Fruit fly (Drosophila melanogaster) whole organism, embryonic: ENCODE results near the gene REG.

Experiments
- Antp ChIP-seq: fragments of 200-800 bp; sonication (Bioruptor generic); optimal IDR thresholded peaks from 3 replicates; lab custom pipeline; 2016; ENCODE audit warnings: missing biosample characterization, missing genetic modification characterization
- Blimp-1 ChIP-seq: fragments of 200-800 bp; sonication (Bioruptor generic); optimal IDR thresholded peaks from 3 replicates; lab custom pipeline; 2018; ENCODE audit warnings: missing biosample characterization, missing genetic modification characterization, mild to moderate bottlenecking, moderate library complexity, missing genetic modification reagents
- C15 ChIP-seq: fragments of 200-800 bp; sonication (Bioruptor generic); IDR thresholded peaks from 3 replicates; pipeline ENCODE4 v1.3.6; 2022; ENCODE audit warnings: missing biosample characterization, missing genetic modification characterization
- CG11085 ChIP-seq: fragments of 200-800 bp; sonication (Bioruptor generic); IDR thresholded peaks from 2 replicates; pipeline ENCODE4 v1.3.6; 2022; ENCODE audit warnings: missing biosample characterization, missing genetic modification characterization
- CG11560 ChIP-seq: fragments of 200-800 bp; sonication (Bioruptor generic); IDR thresholded peaks from 3 replicates; pipeline ENCODE4 v1.3.6; 2022; ENCODE audit warnings: missing biosample characterization, missing genetic modification characterization
- CG12744 ChIP-seq: fragments of 200-800 bp; sonication (Bioruptor generic); optimal IDR thresholded peaks from 2 replicates; lab custom pipeline; 2016; ENCODE audit warnings: missing biosample characterization, missing genetic modification characterization
- CG13296 ChIP-seq: fragments of 200-800 bp; sonication (Bioruptor generic); optimal IDR thresholded peaks from 3 replicates; lab custom pipeline; 2018; ENCODE audit warnings: missing biosample characterization, mild to moderate bottlenecking, missing genetic modification characterization
- CG13424 ChIP-seq: fragments of 200-800 bp; sonication (Bioruptor generic); optimal IDR thresholded peaks from 2 replicates; lab custom pipeline; 2019; ENCODE audit warnings: missing biosample characterization, mild to moderate bottlenecking, missing genetic modification characterization, moderate library complexity
- CG13624 ChIP-seq: fragments of 200-800 bp; sonication (Bioruptor generic); optimal IDR thresholded peaks from 2 replicates; lab custom pipeline; 2016; ENCODE audit warnings: missing biosample characterization, missing genetic modification characterization
- CG14014 ChIP-seq: fragments of 200-800 bp; sonication (Bioruptor generic); IDR thresholded peaks from 2 replicates; pipeline ENCODE4 v1.3.6; 2022; ENCODE audit warnings: missing biosample characterization, missing genetic modification characterization
- CG17186 ChIP-seq: fragments of 200-800 bp; sonication (Bioruptor generic); optimal IDR thresholded peaks from 3 replicates; lab custom pipeline; 2017; ENCODE audit warnings: missing biosample characterization, missing genetic modification reagents, missing genetic modification characterization
- CG2120 ChIP-seq: fragments of 200-800 bp; sonication (Bioruptor generic); optimal IDR thresholded peaks from 3 replicates; lab custom pipeline; 2016; ENCODE audit warnings: missing biosample characterization, missing genetic modification characterization
- CG3281 ChIP-seq: fragments of 200-800 bp; sonication (Bioruptor generic); optimal IDR thresholded peaks from 3 replicates; lab custom pipeline; 2017; ENCODE audit warnings: missing biosample characterization, mild to moderate bottlenecking, missing genetic modification characterization
- CG33213 ChIP-seq: fragments of 200-800 bp; sonication (Bioruptor generic); optimal IDR thresholded peaks from 3 replicates; lab custom pipeline; 2016; ENCODE audit warnings: missing biosample characterization, missing genetic modification characterization
- CG33557 ChIP-seq: fragments of 200-800 bp; sonication (Bioruptor generic); optimal IDR thresholded peaks from 2 replicates; lab custom pipeline; 2019; ENCODE audit warnings: missing biosample characterization, mild to moderate bottlenecking, missing genetic modification characterization, moderate library complexity
- CG6683 ChIP-seq: fragments of 200-800 bp; sonication (Bioruptor generic); optimal IDR thresholded peaks from 2 replicates; lab custom pipeline; 2017; ENCODE audit warnings: missing biosample characterization, mild to moderate bottlenecking, missing genetic modification characterization, missing genetic modification reagents
- CG7372 ChIP-seq: fragments of 200-800 bp; sonication (Bioruptor generic); IDR thresholded peaks from 2 replicates; pipeline ENCODE4 v1.3.6; 2022; ENCODE audit warnings: missing biosample characterization, missing genetic modification characterization
- CG7928 ChIP-seq: fragments of 200-800 bp; sonication (Bioruptor generic); optimal IDR thresholded peaks from 2 replicates; lab custom pipeline; 2017; ENCODE audit warnings: missing biosample characterization, mild to moderate bottlenecking, missing genetic modification characterization
- CG8359 ChIP-seq: fragments of 200-800 bp; sonication (Bioruptor generic); optimal IDR thresholded peaks from 2 replicates; lab custom pipeline; 2017; ENCODE audit warnings: missing biosample characterization, mild to moderate bottlenecking, missing genetic modification characterization, borderline replicate concordance
- CG8924 ChIP-seq: fragments of 200-800 bp; optimal IDR thresholded peaks from 3 replicates; lab custom pipeline; 2019; ENCODE audit warnings: missing biosample characterization, mild to moderate bottlenecking, missing genetic modification characterization, moderate library complexity
- CG8944 ChIP-seq: fragments of 200-800 bp; sonication (Bioruptor generic); optimal IDR thresholded peaks from 3 replicates; lab custom pipeline; 2016; ENCODE audit warnings: missing biosample characterization, missing genetic modification characterization
- CG9727 ChIP-seq: fragments of 200-800 bp; sonication (Bioruptor generic); optimal IDR thresholded peaks from 3 replicates; lab custom pipeline; 2017; ENCODE audit warnings: missing biosample characterization, mild to moderate bottlenecking, missing genetic modification characterization
- Gug ChIP-seq: fragments of 200-800 bp; sonication (Bioruptor generic); IDR thresholded peaks from 4 replicates; pipeline ENCODE4 v1.3.6; 2022; ENCODE audit warnings: missing biosample characterization, missing genetic modification characterization
- H15 ChIP-seq: fragments of 200-800 bp; sonication (Bioruptor generic); IDR thresholded peaks from 3 replicates; pipeline ENCODE4 v1.3.6; 2022; ENCODE audit warnings: missing biosample characterization, missing genetic modification characterization
- Hr51 ChIP-seq, 2 experiments: fragments of 200-800 bp; sonication (Bioruptor generic); optimal IDR thresholded peaks; 2 replicates in 1 of 2; 3 replicates in 1 of 2; lab custom pipeline; 2016 to 2018; ENCODE audit warnings: missing biosample characterization in 2 of 2, missing genetic modification characterization in 2 of 2, mild to moderate bottlenecking in 1 of 2, moderate library complexity in 1 of 2
- MESR4 ChIP-seq: fragments of 200-800 bp; sonication (Bioruptor generic); optimal IDR thresholded peaks from 2 replicates; lab custom pipeline; 2018; ENCODE audit warnings: missing biosample characterization, mild to moderate bottlenecking, missing genetic modification characterization, moderate library complexity
- Med ChIP-seq: fragments of 200-800 bp; sonication (Bioruptor generic); peaks from one replicate; lab custom pipeline; 2016; ENCODE audit warnings: missing biosample characterization, missing genetic modification characterization, mild to moderate bottlenecking, inconsistent platforms, moderate library complexity
- Nf-YB ChIP-seq: fragments of 200-800 bp; sonication (Bioruptor generic); optimal IDR thresholded peaks from 3 replicates; lab custom pipeline; 2019; ENCODE audit warnings: missing biosample characterization, mild to moderate bottlenecking, missing genetic modification characterization, moderate library complexity
- Pdp1 ChIP-seq, 2 experiments: fragments of 200-800 bp; sonication (Bioruptor generic); optimal IDR thresholded peaks; 3 replicates each; lab custom pipeline; 2016; ENCODE audit warnings: missing biosample characterization in 2 of 2, missing genetic modification characterization in 2 of 2, mild to moderate bottlenecking in 1 of 2, moderate library complexity in 1 of 2
- Spps ChIP-seq: fragments of 200-800 bp; sonication (Bioruptor generic); optimal IDR thresholded peaks from 2 replicates; lab custom pipeline; 2018; ENCODE audit warnings: missing biosample characterization, mild to moderate bottlenecking, missing genetic modification characterization
- Sry-β ChIP-seq: fragments of 200-800 bp; sonication (Bioruptor generic); optimal IDR thresholded peaks from 2 replicates; lab custom pipeline; 2018; ENCODE audit warnings: missing biosample characterization, mild to moderate bottlenecking, missing genetic modification characterization, moderate library complexity
- ab ChIP-seq: fragments of 200-800 bp; sonication (Bioruptor generic); optimal IDR thresholded peaks from 2 replicates; lab custom pipeline; 2016; ENCODE audit warnings: missing biosample characterization, missing genetic modification characterization
- al ChIP-seq: fragments of 200-800 bp; sonication (Bioruptor generic); IDR thresholded peaks from 2 replicates; pipeline ENCODE4 v1.3.6; 2022; ENCODE audit warnings: missing biosample characterization, missing genetic modification characterization
- ara ChIP-seq: fragments of 200-800 bp; sonication (Bioruptor generic); IDR thresholded peaks from 2 replicates; pipeline ENCODE4 v1.3.6; 2022; ENCODE audit warnings: missing biosample characterization, missing genetic modification characterization
- chm ChIP-seq: fragments of 200-800 bp; sonication (Bioruptor generic); IDR thresholded peaks from 2 replicates; pipeline ENCODE4 v1.3.6; 2022; ENCODE audit warnings: missing biosample characterization, missing genetic modification characterization
- chn ChIP-seq: fragments of 200-800 bp; sonication (Bioruptor generic); optimal IDR thresholded peaks from 2 replicates; lab custom pipeline; 2016; ENCODE audit warnings: missing biosample characterization, missing genetic modification characterization
- cwo ChIP-seq: fragments of 200-800 bp; sonication (Bioruptor generic); optimal IDR thresholded peaks from 3 replicates; lab custom pipeline; 2017; ENCODE audit warnings: missing biosample characterization, missing genetic modification characterization, mild to moderate bottlenecking, moderate library complexity, missing genetic modification reagents
- dysf ChIP-seq: fragments of 200-800 bp; sonication (Bioruptor generic); IDR thresholded peaks from 3 replicates; pipeline ENCODE4 v1.3.6; 2022; ENCODE audit warnings: missing biosample characterization, missing genetic modification characterization
- kay ChIP-seq: fragments of 200-800 bp; sonication (Bioruptor generic); optimal IDR thresholded peaks from 2 replicates; lab custom pipeline; 2016; ENCODE audit warnings: missing biosample characterization, missing genetic modification characterization
- lov ChIP-seq, 2 experiments: fragments of 200-800 bp in 1 of 2; fragments of >200 bp in 1 of 2; sonication (Bioruptor generic) in 1 of 2; IDR thresholded peaks in 1 of 2; optimal IDR thresholded peaks in 1 of 2; 2 replicates in 1 of 2; 3 replicates in 1 of 2; pipeline versions ENCODE4 v1.3.6 to Lab custom; 2017 to 2022; ENCODE audit warnings: missing biosample characterization in 1 of 2, missing genetic modification characterization in 1 of 2
- nau ChIP-seq: fragments of 200-800 bp; sonication (Bioruptor generic); optimal IDR thresholded peaks from 3 replicates; lab custom pipeline; 2017; ENCODE audit warnings: missing biosample characterization, mild to moderate bottlenecking, missing genetic modification characterization, missing genetic modification reagents
- peb ChIP-seq: fragments of 200-800 bp; sonication (Bioruptor generic); IDR thresholded peaks from 2 replicates; pipeline ENCODE4 v1.3.6; 2022; ENCODE audit warnings: missing biosample characterization, missing genetic modification characterization
- pfk ChIP-seq: fragments of 200-800 bp; sonication (Bioruptor generic); optimal IDR thresholded peaks from 2 replicates; lab custom pipeline; 2018; ENCODE audit warnings: missing biosample characterization, mild to moderate bottlenecking, missing genetic modification characterization, moderate library complexity
- psq ChIP-seq: fragments of 200-800 bp; sonication (Bioruptor generic); optimal IDR thresholded peaks from 2 replicates; lab custom pipeline; 2017; ENCODE audit warnings: missing biosample characterization, missing genetic modification characterization
- salm ChIP-seq: fragments of 200-800 bp; sonication (Bioruptor generic); optimal IDR thresholded peaks from 2 replicates; lab custom pipeline; 2018; ENCODE audit warnings: missing biosample characterization, mild to moderate bottlenecking, missing genetic modification characterization
- shn ChIP-seq: fragments of 200-800 bp; sonication (Bioruptor generic); optimal IDR thresholded peaks from 3 replicates; lab custom pipeline; 2016; ENCODE audit warnings: missing biosample characterization, missing genetic modification characterization
- sim ChIP-seq: fragments of 200-800 bp; sonication (Bioruptor generic); IDR thresholded peaks from 2 replicates; pipeline ENCODE4 v1.3.6; 2022; ENCODE audit warnings: missing biosample characterization, missing genetic modification characterization
- sisA ChIP-seq: fragments of 200-800 bp; sonication (Bioruptor generic); IDR thresholded peaks from 2 replicates; pipeline ENCODE4 v1.3.6; 2022; ENCODE audit warnings: missing biosample characterization, missing genetic modification characterization
- toy ChIP-seq: fragments of 200-800 bp; sonication (Bioruptor generic); IDR thresholded peaks from 2 replicates; pipeline ENCODE4 v1.3.6; 2022; ENCODE audit warnings: missing biosample characterization, missing genetic modification characterization
- twi ChIP-seq: fragments of 200-800 bp; optimal IDR thresholded peaks from 2 replicates; lab custom pipeline; 2019; ENCODE audit warnings: missing biosample characterization, mild to moderate bottlenecking, missing genetic modification characterization, moderate library complexity

REG gene

DNA sequence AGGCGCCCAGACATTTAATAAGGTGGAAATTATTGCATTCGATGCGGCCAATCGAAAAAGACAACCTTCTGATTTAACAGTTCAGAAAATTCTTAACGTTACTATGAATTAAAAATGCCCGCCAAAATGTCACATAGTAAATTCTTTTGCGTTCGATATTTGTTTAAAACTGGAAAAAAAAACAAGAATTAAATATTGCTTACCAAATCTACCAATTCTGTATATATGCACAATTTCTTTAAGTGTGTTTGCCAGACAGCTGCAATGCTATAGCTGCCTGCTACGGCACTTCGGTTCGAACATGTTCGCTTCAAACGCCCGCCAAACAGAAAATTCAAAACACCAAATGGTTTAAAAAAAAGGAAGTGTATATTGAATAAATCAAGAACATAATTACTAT lies 1.9 kb downstream of the REG start (continued):
- TF ChIP-seq toy (GFP tag; lab: Robert Waterston, UW), result no peak
- TF ChIP-seq CG8944 (GFP tag; lab: Kevin White, UChicago), result peak; percentile 71
- TF ChIP-seq CG13296 (GFP tag; lab: Kevin White, UChicago), result peak; percentile 13
- TF ChIP-seq CG6683, result no peak
- TF ChIP-seq pfk (GFP tag; lab: Kevin White, UChicago), result no peak
- TF ChIP-seq CG13624 (GFP tag; lab: Kevin White, UChicago), result peak; percentile 56
- peak; percentile 94 for TF ChIP-seq Med (GFP tag; lab: Kevin White, UChicago)
- no peak for TF ChIP-seq MESR4 (GFP tag; lab: Kevin White, UChicago)
- no peak for TF ChIP-seq ab (GFP tag; lab: Kevin White, UChicago)
- TF ChIP-seq twi (tag; lab: Kevin White, UChicago), result no peak
- TF ChIP-seq CG9727 (GFP tag; lab: Kevin White, UChicago), result peak; percentile 59
- TF ChIP-seq Antp (GFP tag; lab: Kevin White, UChicago), result peak; percentile 63
- TF ChIP-seq kay (GFP tag; lab: Kevin White, UChicago), result peak; percentile 46
- no peak; the same call in 2 of the 3 replicates for TF ChIP-seq CG11560 (tag; lab: Robert Waterston, UW)
- TF ChIP-seq CG13424, result peak; percentile 57
- peak; percentile 57 for TF ChIP-seq Blimp-1 (GFP tag; lab: Kevin White, UChicago)
- peak; percentile 37 for TF ChIP-seq CG33213 (GFP tag; lab: Kevin White, UChicago)
- no peak for TF ChIP-seq CG7928 (GFP tag; lab: Kevin White, UChicago)
- TF ChIP-seq Sry-β (GFP tag; lab: Kevin White, UChicago), result no peak
- peak; percentile 49 for TF ChIP-seq Spps
- peak; percentile 67 for TF ChIP-seq shn (GFP tag; lab: Kevin White, UChicago)
- TF ChIP-seq al, result peak; percentile 26; the same call in 1 of the 2 replicates
- peak; percentile 51 for TF ChIP-seq cwo (GFP tag; lab: Kevin White, UChicago)
- peak; percentile 74 for TF ChIP-seq sisA
- TF ChIP-seq dysf (GFP tag; lab: Robert Waterston, UW), result peak; percentile 62
- TF ChIP-seq chn (GFP tag; lab: Kevin White, UChicago), result peak; percentile 65
- peak; percentile 28 to 72 for TF ChIP-seq Hr51 (GFP tag; optimal IDR thresholded peaks at IDR 0.05; lab: Kevin White, UChicago)
- TF ChIP-seq Gug, result peak; percentile 50; the same call in 1 of the 4 replicates
- no peak; the same call in 1 of the 2 replicates for TF ChIP-seq ara (GFP tag; lab: Robert Waterston, UW)
- peak; percentile 76 for TF ChIP-seq CG2120
- peak; percentile 67 to 69 for TF ChIP-seq Pdp1 (GFP tag; optimal IDR thresholded peaks at IDR 0.05; lab: Kevin White, UChicago)
- no peak for TF ChIP-seq lov (optimal IDR thresholded peaks at IDR 0.05; lab: Kevin White, UChicago)
- TF ChIP-seq lov (GFP tag; IDR thresholded peaks at IDR 0.05; lab: Robert Waterston, UW), result peak; percentile 73; the same call in 1 of the 3 replicates
- no peak for TF ChIP-seq CG17186 (GFP tag; lab: Kevin White, UChicago)
- TF ChIP-seq psq, result no peak
- peak; percentile 43 for TF ChIP-seq nau (GFP tag; lab: Kevin White, UChicago)
- TF ChIP-seq salm (tag; lab: Kevin White, UChicago), result peak; percentile 4
- TF ChIP-seq chm (GFP tag; lab: Robert Waterston, UW), result peak; percentile 77
- peak; percentile 63 for TF ChIP-seq CG12744 (GFP tag; lab: Kevin White, UChicago)
- TF ChIP-seq sim (GFP tag; lab: Robert Waterston, UW), result peak; percentile 57; the same call in 1 of the 2 replicates
- TF ChIP-seq C15 (GFP tag; lab: Robert Waterston, UW), result no peak
- peak; percentile 14; the same call in 1 of the 2 replicates for TF ChIP-seq CG11085 (GFP tag; lab: Robert Waterston, UW)
- TF ChIP-seq CG33557 (GFP tag; lab: Kevin White, UChicago), result no peak
- TF ChIP-seq CG8924, result no peak
- TF ChIP-seq Nf-YB (GFP tag; lab: Kevin White, UChicago), result peak; percentile 25
- peak; percentile 65 for TF ChIP-seq H15 (GFP tag; lab: Robert Waterston, UW)
- peak; percentile 19 for TF ChIP-seq CG8359
- peak; percentile 26; the same call in 1 of the 2 replicates for TF ChIP-seq peb (GFP tag; lab: Robert Waterston, UW)
- TF ChIP-seq CG7372 (GFP tag; lab: Robert Waterston, UW), result 0 out of 2 replicates have a peak, but pooled peaks have one; percentile 10
- TF ChIP-seq CG14014 (GFP tag; lab: Robert Waterston, UW), result no peak
- TF ChIP-seq CG3281, result peak; percentile 52
